Fruit fly (Drosophila melanogaster) whole organism, prepupa: ENCODE measurements around the gene CG14374.

Source experiments
- Blimp-1 ChIP-seq: fragments of 200-800 bp; sonication (Bioruptor generic); optimal IDR thresholded peaks from 3 replicates; lab custom pipeline; 2017; ENCODE audit warnings: missing biosample characterization, missing genetic modification characterization, mild to moderate bottlenecking, moderate library complexity, missing genetic modification reagents
- CG10631 ChIP-seq: fragments of 200-800 bp; sonication (Bioruptor generic); optimal IDR thresholded peaks from 2 replicates; lab custom pipeline; 2016; ENCODE audit warnings: missing biosample characterization, missing genetic modification characterization
- CG10669 ChIP-seq: fragments of 200-800 bp; sonication (Bioruptor generic); optimal IDR thresholded peaks from 3 replicates; lab custom pipeline; 2018; ENCODE audit warnings: missing biosample characterization, mild to moderate bottlenecking, missing genetic modification characterization, moderate library complexity
- CG11762 ChIP-seq: fragments of 200-800 bp; sonication (Bioruptor generic); optimal IDR thresholded peaks from 3 replicates; lab custom pipeline; 2016; ENCODE audit warnings: missing biosample characterization, missing genetic modification characterization; ENCODE audit not compliant: insufficient read depth
- CG15336 ChIP-seq: fragments of 200-800 bp; sonication (Bioruptor generic); IDR thresholded peaks from 2 replicates; pipeline ENCODE4 v1.3.6; 2022; ENCODE audit warnings: missing biosample characterization, missing genetic modification characterization
- CG1621 ChIP-seq: fragments of 200-800 bp; sonication (Bioruptor generic); optimal IDR thresholded peaks from 3 replicates; lab custom pipeline; 2018; ENCODE audit warnings: missing biosample characterization, mild to moderate bottlenecking, missing genetic modification characterization
- CG16779 ChIP-seq: fragments of 200-800 bp; sonication (Bioruptor generic); optimal IDR thresholded peaks from 3 replicates; lab custom pipeline; 2017; ENCODE audit warnings: missing biosample characterization, mild to moderate bottlenecking, missing genetic modification characterization
- CG32006 ChIP-seq: fragments of 200-800 bp; sonication (Bioruptor generic); optimal IDR thresholded peaks from 3 replicates; lab custom pipeline; 2017; ENCODE audit warnings: missing biosample characterization, mild to moderate bottlenecking, missing genetic modification characterization
- CG34406 ChIP-seq: fragments of 200-800 bp; sonication (Bioruptor generic); optimal IDR thresholded peaks from 3 replicates; lab custom pipeline; 2016; ENCODE audit warnings: missing biosample characterization, missing genetic modification characterization
- CG4318 ChIP-seq: fragments of 200-800 bp; sonication (Bioruptor generic); optimal IDR thresholded peaks from 3 replicates; lab custom pipeline; 2017; ENCODE audit warnings: missing biosample characterization, mild to moderate bottlenecking, missing genetic modification characterization
- CG6792 ChIP-seq: fragments of 200-800 bp; sonication (Bioruptor generic); optimal IDR thresholded peaks from 3 replicates; lab custom pipeline; 2016; ENCODE audit warnings: missing biosample characterization, missing genetic modification characterization
- CG6808 ChIP-seq: fragments of 200-800 bp; sonication (Bioruptor generic); optimal IDR thresholded peaks from 3 replicates; lab custom pipeline; 2017; ENCODE audit warnings: missing biosample characterization, missing genetic modification characterization, mild to moderate bottlenecking, moderate library complexity, missing genetic modification reagents
- CG7368 ChIP-seq: fragments of 200-800 bp; sonication (Bioruptor generic); optimal IDR thresholded peaks from 3 replicates; lab custom pipeline; 2016; ENCODE audit warnings: missing biosample characterization, missing genetic modification characterization
- CG8119 ChIP-seq: fragments of 200-800 bp; sonication (Bioruptor generic); IDR thresholded peaks from 3 replicates; pipeline ENCODE4 v1.3.6; 2022; ENCODE audit warnings: missing biosample characterization, missing genetic modification characterization
- CG8632 ChIP-seq: fragments of 200-800 bp; sonication (Bioruptor generic); optimal IDR thresholded peaks from 3 replicates; lab custom pipeline; 2016; ENCODE audit warnings: missing biosample characterization, missing genetic modification characterization
- CG9139 ChIP-seq: fragments of 200-800 bp; sonication (Bioruptor generic); optimal IDR thresholded peaks from 3 replicates; lab custom pipeline; 2017; ENCODE audit warnings: missing biosample characterization, mild to moderate bottlenecking, missing genetic modification characterization
- Eip75B ChIP-seq: fragments of 200-800 bp; sonication (Bioruptor generic); optimal IDR thresholded peaks from 3 replicates; lab custom pipeline; 2016; ENCODE audit warnings: missing biosample characterization, missing genetic modification characterization
- Eip93F ChIP-seq: fragments of 200-800 bp; sonication (Bioruptor generic); optimal IDR thresholded peaks from 2 replicates; lab custom pipeline; 2016; ENCODE audit warnings: missing biosample characterization, mild to moderate bottlenecking, missing genetic modification characterization
- Gug ChIP-seq: fragments of 200-800 bp; sonication (Bioruptor generic); IDR thresholded peaks from 2 replicates; pipeline ENCODE4 v1.3.6; 2022; ENCODE audit warnings: missing biosample characterization, missing genetic modification characterization
- Hr38 ChIP-seq: sonication (Bioruptor generic); optimal IDR thresholded peaks from 2 replicates; lab custom pipeline; 2016; ENCODE audit warnings: missing biosample characterization, missing genetic modification characterization
- Hr39 ChIP-seq: fragments of 200-800 bp; sonication (Bioruptor generic); optimal IDR thresholded peaks from 2 replicates; lab custom pipeline; 2016; ENCODE audit warnings: missing biosample characterization, missing genetic modification characterization
- Hr4 ChIP-seq: fragments of 200-800 bp; sonication (Bioruptor generic); optimal IDR thresholded peaks from 3 replicates; lab custom pipeline; 2016; ENCODE audit warnings: missing biosample characterization, missing genetic modification characterization
- Lpt ChIP-seq: fragments of 200-800 bp; sonication (Bioruptor generic); optimal IDR thresholded peaks from 3 replicates; lab custom pipeline; 2016; ENCODE audit warnings: missing biosample characterization, missing genetic modification characterization
- OdsH ChIP-seq: fragments of 200-800 bp; sonication (Bioruptor generic); optimal IDR thresholded peaks from 3 replicates; lab custom pipeline; 2016; ENCODE audit warnings: missing biosample characterization, missing genetic modification characterization
- Smox ChIP-seq: fragments of 200-800 bp; sonication (Bioruptor generic); optimal IDR thresholded peaks from 3 replicates; lab custom pipeline; 2016; ENCODE audit warnings: missing biosample characterization, missing genetic modification characterization
- Sox102F ChIP-seq: fragments of 200-800 bp; sonication (Bioruptor generic); optimal IDR thresholded peaks from 2 replicates; lab custom pipeline; 2016; ENCODE audit warnings: missing biosample characterization, mild to moderate bottlenecking, missing genetic modification characterization
- Sox14 ChIP-seq: fragments of 200-800 bp; sonication (Bioruptor generic); optimal IDR thresholded peaks from 3 replicates; lab custom pipeline; 2016; ENCODE audit warnings: missing biosample characterization, missing genetic modification characterization
- Sox15 ChIP-seq: fragments of 200-800 bp; sonication (Bioruptor generic); optimal IDR thresholded peaks from 3 replicates; lab custom pipeline; 2016; ENCODE audit warnings: missing biosample characterization, missing genetic modification characterization
- achi ChIP-seq: fragments of 200-800 bp; sonication (Bioruptor generic); optimal IDR thresholded peaks from 3 replicates; lab custom pipeline; 2016; ENCODE audit warnings: missing biosample characterization, missing genetic modification characterization
- acj6 ChIP-seq: fragments of 200-800 bp; sonication (Bioruptor generic); optimal IDR thresholded peaks from 3 replicates; lab custom pipeline; 2016; ENCODE audit warnings: missing biosample characterization, missing genetic modification characterization
- cyc ChIP-seq: fragments of 200-800 bp; sonication (Bioruptor generic); optimal IDR thresholded peaks from 3 replicates; lab custom pipeline; 2016; ENCODE audit warnings: missing biosample characterization, missing genetic modification characterization
- dsx ChIP-seq: fragments of 200-800 bp; optimal IDR thresholded peaks from 3 replicates; lab custom pipeline; 2019; ENCODE audit warnings: missing biosample characterization, mild to moderate bottlenecking, missing genetic modification characterization, moderate library complexity; ENCODE audit not compliant: poor library complexity, severe bottlenecking
- eg ChIP-seq: fragments of 200-800 bp; sonication (Bioruptor generic); IDR thresholded peaks from 3 replicates; pipeline ENCODE4 v1.3.6; 2022; ENCODE audit warnings: missing biosample characterization, missing genetic modification characterization
- esn ChIP-seq: fragments of 200-800 bp; sonication (Bioruptor generic); optimal IDR thresholded peaks from 2 replicates; lab custom pipeline; 2016; ENCODE audit warnings: missing biosample characterization, mild to moderate bottlenecking, missing genetic modification characterization, moderate library complexity
- fd59A ChIP-seq: fragments of 200-800 bp; sonication (Bioruptor generic); optimal IDR thresholded peaks from 2 replicates; lab custom pipeline; 2017; ENCODE audit warnings: missing biosample characterization, mild to moderate bottlenecking, missing genetic modification characterization, missing genetic modification reagents
- fd85E ChIP-seq: fragments of 200-800 bp; sonication (Bioruptor generic); optimal IDR thresholded peaks from 3 replicates; lab custom pipeline; 2016; ENCODE audit warnings: missing biosample characterization, missing genetic modification characterization
- fkh ChIP-seq: fragments of 200-800 bp; sonication (Bioruptor generic); optimal IDR thresholded peaks from 3 replicates; lab custom pipeline; 2017; ENCODE audit warnings: missing biosample characterization, mild to moderate bottlenecking, missing genetic modification characterization, moderate library complexity
- salr ChIP-seq, 2 experiments: fragments of 200-800 bp; sonication (Bioruptor generic); optimal IDR thresholded peaks; 3 replicates each; lab custom pipeline; 2016 to 2018; ENCODE audit warnings: missing biosample characterization in 2 of 2, missing genetic modification characterization in 2 of 2, mild to moderate bottlenecking in 1 of 2
- spab ChIP-seq: fragments of 200-800 bp; sonication (Bioruptor generic); optimal IDR thresholded peaks from 2 replicates; lab custom pipeline; 2017; ENCODE audit warnings: missing biosample characterization, mild to moderate bottlenecking, missing genetic modification characterization, missing genetic modification reagents
- svp ChIP-seq: fragments of 200-800 bp; sonication (Bioruptor generic); peaks from one replicate; lab custom pipeline; 2016; ENCODE audit warnings: missing biosample characterization, missing genetic modification characterization
- topi ChIP-seq: fragments of 200-800 bp; sonication (Bioruptor generic); optimal IDR thresholded peaks from 3 replicates; lab custom pipeline; 2016; ENCODE audit warnings: missing biosample characterization, missing genetic modification characterization
- vri ChIP-seq: fragments of 200-800 bp; sonication (Bioruptor generic); optimal IDR thresholded peaks from 3 replicates; lab custom pipeline; 2016; ENCODE audit warnings: missing biosample characterization, mild to moderate bottlenecking, missing genetic modification characterization

Gene CG14374

dm6 chr3R:13393009-13393408 is 3.9 kb downstream of the CG14374 start:
- TF ChIP-seq svp (peak; percentile 96), Hr39 (GFP tag; lab: Kevin White, UChicago) (no peak)

dm6 chr3R:13390490-13390889 is 6.5 kb downstream of the CG14374 start:
- TF ChIP-seq esn (no peak), svp (peak; percentile 96)

dm6 chr3R:13388160-13388870 is 8.6 kb downstream of the CG14374 start, which contains the start of gene CG9799:
Gene CG9799, minus strand, starts transcription at chr3R:13388709.
- no peak for TF ChIP-seq achi (GFP tag; lab: Kevin White, UChicago)
- no peak for TF ChIP-seq CG7368
- TF ChIP-seq Hr38 (GFP tag; lab: Kevin White, UChicago): no peak
- TF ChIP-seq CG6808 (GFP tag; lab: Kevin White, UChicago): no peak
- no peak for TF ChIP-seq salr (GFP tag; optimal IDR thresholded peaks at IDR 0.05; lab: Kevin White, UChicago)
- TF ChIP-seq fd59A (GFP tag; lab: Kevin White, UChicago): no peak
- TF ChIP-seq Sox102F: no peak
- TF ChIP-seq esn: peak; percentile 2
- TF ChIP-seq spab (GFP tag; lab: Kevin White, UChicago): no peak
- peak; percentile 78 for TF ChIP-seq CG1621

dm6 chr3R:13385105-13385504 is 11.8 kb downstream of the CG14374 start:
- TF ChIP-seq Lpt (GFP tag; lab: Kevin White, UChicago): no peak
- no peak for TF ChIP-seq CG9139 (GFP tag; lab: Kevin White, UChicago)
- TF ChIP-seq topi (GFP tag; lab: Kevin White, UChicago): no peak
- no peak for TF ChIP-seq dsx
- no peak for TF ChIP-seq Hr38 (GFP tag; lab: Kevin White, UChicago)
- no peak for TF ChIP-seq CG15336
- TF ChIP-seq Sox14 (GFP tag; lab: Kevin White, UChicago): no peak
- no peak for TF ChIP-seq fd85E (GFP tag; lab: Kevin White, UChicago)
- TF ChIP-seq CG32006: no peak
- no peak for TF ChIP-seq fkh
- no peak for TF ChIP-seq CG8119 (GFP tag; lab: Robert Waterston, UW)
- TF ChIP-seq achi (GFP tag; lab: Kevin White, UChicago): no peak
- TF ChIP-seq eg (GFP tag; lab: Robert Waterston, UW): no peak
- TF ChIP-seq spab (GFP tag; lab: Kevin White, UChicago): no peak
- TF ChIP-seq Sox15 (GFP tag; lab: Kevin White, UChicago): no peak
- TF ChIP-seq acj6 (GFP tag; lab: Kevin White, UChicago): no peak
- no peak for TF ChIP-seq svp
- TF ChIP-seq CG34406: no peak
- no peak for TF ChIP-seq cyc
- TF ChIP-seq CG4318 (GFP tag; lab: Kevin White, UChicago): no peak

DNA sequence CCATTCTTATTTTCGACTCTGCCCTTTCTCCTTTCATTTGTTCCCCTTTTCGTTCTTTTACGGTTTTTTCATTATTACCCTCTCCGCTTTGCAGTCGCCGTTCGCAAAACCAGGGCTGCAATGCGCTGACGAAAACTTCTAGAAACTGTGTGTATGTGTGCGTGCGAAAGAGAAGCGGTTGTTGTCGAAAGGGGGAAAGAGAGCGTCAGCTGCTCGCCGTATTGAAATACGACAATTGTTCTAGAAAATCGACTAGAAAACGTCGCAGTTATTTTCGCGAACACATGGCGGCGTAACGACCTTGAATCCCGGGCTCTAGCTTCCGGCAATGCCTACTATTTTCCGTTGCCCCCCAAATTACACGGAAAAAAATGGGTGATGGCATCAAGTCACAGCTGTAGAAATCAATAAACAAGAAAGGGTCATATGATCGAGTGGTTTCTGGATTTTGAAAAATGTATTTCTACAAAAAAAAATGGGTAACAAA is 14.2 kb downstream of the CG14374 start:
- no peak for TF ChIP-seq topi (GFP tag; lab: Kevin White, UChicago)
- no peak for TF ChIP-seq Eip93F (GFP tag; lab: Kevin White, UChicago)
- no peak for TF ChIP-seq CG9139 (GFP tag; lab: Kevin White, UChicago)
- no peak for TF ChIP-seq Gug (GFP tag; lab: Robert Waterston, UW)
- peak; percentile 56 for TF ChIP-seq CG1621
- no peak for TF ChIP-seq achi (GFP tag; lab: Kevin White, UChicago)
- no peak for TF ChIP-seq Eip75B
- TF ChIP-seq CG16779 (tag; lab: Kevin White, UChicago): no peak
- TF ChIP-seq vri: no peak
- no peak for TF ChIP-seq salr (GFP tag; optimal IDR thresholded peaks at IDR 0.05; lab: Kevin White, UChicago)
- TF ChIP-seq CG10631: no peak
- TF ChIP-seq CG10669 (GFP tag; lab: Kevin White, UChicago): no peak
- TF ChIP-seq OdsH: no peak
- TF ChIP-seq fd85E (GFP tag; lab: Kevin White, UChicago): no peak
- TF ChIP-seq Smox (GFP tag; lab: Kevin White, UChicago): no peak
- TF ChIP-seq Blimp-1 (GFP tag; lab: Kevin White, UChicago): no peak
- TF ChIP-seq CG7368: no peak
- no peak for TF ChIP-seq Hr4 (GFP tag; lab: Kevin White, UChicago)
- TF ChIP-seq CG15336: peak; percentile 63; the same call in 1 of the 2 replicates
- no peak for TF ChIP-seq Lpt (GFP tag; lab: Kevin White, UChicago)
- TF ChIP-seq Sox14 (GFP tag; lab: Kevin White, UChicago): peak; percentile 3
- no peak for TF ChIP-seq CG11762
- no peak for TF ChIP-seq CG8632
- no peak for TF ChIP-seq fkh
- no peak for TF ChIP-seq CG6792
- TF ChIP-seq esn: peak; percentile 1
